Fruit fly (Drosophila melanogaster) whole organism, larva: ENCODE data around the gene Vps60.

ENCODE experiments used
- noc ChIP-seq: fragments of 200-800 bp; sonication (Bioruptor generic); optimal IDR thresholded peaks from 3 replicates; lab custom pipeline; 2019; ENCODE audit warnings: missing biosample characterization, mild to moderate bottlenecking, missing genetic modification characterization, moderate library complexity

Gene Vps60

DNA sequence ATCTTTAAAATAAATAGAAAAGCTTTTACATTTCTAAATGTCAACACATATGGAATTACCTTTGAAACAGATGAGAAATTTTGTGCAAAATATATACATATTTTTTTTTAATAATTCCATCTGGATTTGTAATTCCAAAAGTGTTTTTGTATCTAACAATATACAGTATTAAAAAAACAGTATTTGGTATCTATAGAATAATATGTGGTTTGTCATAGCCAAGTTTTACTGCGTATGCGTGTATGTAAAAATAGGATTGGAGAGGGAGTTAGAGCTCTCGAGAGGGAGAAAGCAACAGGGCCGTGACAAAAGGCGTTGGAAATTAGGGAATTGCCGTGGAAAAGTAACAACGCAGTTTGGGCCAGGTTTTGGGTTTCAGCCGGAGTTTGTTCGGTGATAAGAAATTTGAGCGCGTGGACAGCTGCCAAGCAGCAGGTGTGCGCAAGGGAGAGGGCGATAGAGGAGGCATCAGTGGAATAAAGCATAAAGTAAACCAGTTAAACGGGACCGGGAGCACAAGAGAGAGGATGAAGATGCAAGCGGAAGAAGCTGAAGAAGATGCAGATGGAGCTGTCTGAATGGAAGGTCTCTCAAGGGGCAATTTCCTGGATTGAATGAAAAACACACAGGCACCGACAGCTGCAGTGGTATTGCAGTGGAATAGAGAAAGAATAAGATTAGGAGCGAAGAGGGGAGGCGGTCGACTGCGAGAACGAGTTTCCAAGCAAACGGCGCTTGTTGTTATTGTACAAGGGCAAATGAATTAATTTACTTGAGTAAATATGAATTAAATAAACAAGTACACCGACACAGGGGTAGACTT is 31.7 kb upstream of the Vps60 start:
- peak; percentile 23 for TF ChIP-seq noc

DNA sequence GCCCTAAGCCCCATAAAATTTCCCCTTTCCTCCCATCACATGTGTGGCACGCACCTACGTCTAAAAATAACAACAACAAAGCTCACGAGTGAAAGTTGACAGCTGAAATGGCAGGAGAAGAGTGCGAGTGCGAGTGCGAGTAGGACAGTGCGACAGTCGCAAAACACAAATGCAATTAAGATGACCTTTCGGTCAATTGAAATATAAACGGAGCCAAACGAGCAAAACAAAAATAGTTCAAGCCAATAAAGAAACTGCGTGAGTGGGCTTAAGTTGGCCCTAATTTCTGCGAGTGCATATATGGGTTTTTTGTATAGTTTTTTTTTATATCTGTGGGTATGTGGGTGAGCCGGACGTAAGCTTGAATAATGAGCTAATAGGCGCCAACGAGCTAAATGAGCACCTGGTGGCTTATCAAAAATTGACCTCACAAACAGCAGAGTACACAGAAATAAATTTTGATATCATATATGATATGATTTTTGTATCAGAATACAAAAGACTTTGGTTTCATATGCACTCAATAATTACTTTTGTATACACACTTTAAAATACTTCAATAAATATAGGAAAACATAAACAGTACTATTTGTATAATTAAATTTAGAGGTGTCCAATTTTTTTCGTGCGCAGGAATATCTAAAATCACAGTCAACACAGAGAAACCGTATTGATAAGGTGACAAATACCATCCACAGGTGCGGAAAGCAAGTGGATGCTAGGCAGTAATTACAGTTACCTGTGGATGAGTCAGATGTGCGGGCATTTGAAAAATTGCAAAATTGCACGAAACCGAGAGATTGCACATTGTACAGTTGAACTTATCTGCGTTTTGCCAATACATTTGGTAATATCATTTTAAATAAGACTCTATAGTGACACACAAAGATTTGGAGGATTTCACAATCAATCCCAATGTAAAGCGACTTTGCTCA is 30.6 kb upstream of the Vps60 start:
- TF ChIP-seq noc, result peak; percentile 62

DNA sequence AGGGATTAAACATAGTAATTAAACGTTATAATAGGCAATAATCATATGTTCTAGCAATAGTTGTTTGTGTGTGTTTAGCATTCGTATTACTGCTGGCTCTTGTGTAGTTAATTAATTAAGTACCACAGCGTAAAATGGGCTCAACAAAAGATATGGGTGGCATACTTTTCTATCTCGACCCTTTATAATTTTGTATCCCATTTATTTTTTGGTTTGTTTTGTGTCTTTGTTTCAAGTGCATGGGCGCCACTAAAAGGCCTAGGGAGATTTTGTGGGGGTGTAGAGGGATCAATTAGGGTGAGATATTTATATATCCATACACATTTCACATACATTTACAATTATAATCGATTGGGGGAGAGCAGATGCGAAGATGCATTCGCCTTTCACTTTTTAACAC is 26.1 kb upstream of the Vps60 start:
- no peak for TF ChIP-seq noc

DNA sequence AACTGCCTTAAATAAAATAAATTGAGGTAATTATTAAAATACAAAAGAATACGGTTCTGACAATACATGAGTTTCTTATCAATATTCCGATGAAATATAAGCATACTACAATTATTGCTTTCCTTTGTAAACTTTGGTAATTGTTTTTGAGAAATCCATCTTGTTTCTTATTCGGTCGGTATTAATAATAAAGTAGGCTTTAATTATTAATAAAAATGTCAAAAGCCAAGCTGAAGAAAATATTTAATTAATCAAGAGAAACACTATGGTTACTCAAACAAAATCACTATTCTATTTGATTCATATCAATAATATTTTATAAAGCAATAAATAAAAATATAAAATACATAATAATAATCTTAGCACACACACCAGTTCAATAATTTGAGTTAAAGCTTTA is 25.2 kb upstream of the Vps60 start, which contains the start of gene CG43085:
CG43085 (minus strand) TSS at position 101 of the 400 bp plus-strand sequence.
- no peak for TF ChIP-seq noc

DNA sequence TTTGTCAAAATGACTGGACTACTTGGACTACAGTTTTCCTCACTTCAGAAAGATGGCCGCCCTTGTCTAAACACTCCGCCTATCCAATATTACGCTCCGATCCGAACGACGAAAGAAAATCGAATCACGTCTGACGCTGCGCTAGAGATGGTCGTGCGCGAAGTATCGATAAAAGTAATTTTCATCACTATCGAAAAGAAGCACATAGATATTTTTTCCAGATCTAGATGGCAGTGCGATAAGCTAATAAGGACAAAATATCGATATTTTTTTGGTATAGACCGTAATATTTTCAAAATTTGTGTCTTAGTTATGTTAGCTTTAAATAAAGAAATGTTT is 23.4 kb upstream of the Vps60 start, which contains the start of gene Pep:
Pep (minus strand) TSS at position 131 of the 339 bp plus-strand sequence.
- TF ChIP-seq noc, result no peak

DNA sequence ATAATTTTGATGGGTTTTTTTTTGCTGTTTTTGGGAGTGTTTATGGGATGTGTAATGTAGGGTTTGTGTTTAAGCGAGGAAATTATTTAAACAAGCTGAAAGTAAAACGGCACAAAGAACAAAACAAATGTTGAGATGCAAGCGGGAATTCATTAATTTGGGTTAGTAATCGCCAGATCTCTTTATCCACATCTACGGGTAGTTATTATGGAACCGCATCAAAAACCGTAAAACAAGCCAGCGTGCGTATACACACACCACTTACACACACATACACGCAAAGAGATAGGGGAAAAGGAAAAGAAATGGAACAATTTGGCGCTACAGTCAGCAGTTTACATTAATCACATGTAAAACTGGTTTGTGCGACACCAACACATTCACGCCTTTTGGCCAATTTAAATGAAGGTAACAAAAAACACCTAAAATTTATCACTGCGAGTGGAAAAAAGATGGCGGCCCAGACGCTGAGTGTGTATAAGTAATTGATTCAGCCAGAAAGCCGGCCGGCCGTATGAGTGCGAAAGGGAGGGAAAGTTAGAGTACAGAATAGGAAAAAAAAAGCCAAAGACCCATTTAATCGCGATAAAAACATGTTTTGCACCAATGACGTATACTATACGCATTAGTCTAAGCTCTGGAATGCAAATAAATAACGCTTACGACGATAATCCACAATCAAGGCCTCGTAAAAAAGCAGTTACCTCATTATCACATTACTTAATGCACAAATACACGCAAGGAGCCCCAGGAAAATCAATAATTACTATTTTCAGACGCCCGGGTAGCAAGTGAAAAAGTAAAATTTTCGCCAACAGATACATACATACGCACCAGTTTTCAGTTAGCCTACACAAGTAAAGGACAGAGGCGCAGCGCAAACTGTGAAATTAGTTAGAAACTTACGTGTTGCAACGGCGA is 22.8 kb upstream of the Vps60 start:
- peak; percentile 26 for TF ChIP-seq noc

DNA sequence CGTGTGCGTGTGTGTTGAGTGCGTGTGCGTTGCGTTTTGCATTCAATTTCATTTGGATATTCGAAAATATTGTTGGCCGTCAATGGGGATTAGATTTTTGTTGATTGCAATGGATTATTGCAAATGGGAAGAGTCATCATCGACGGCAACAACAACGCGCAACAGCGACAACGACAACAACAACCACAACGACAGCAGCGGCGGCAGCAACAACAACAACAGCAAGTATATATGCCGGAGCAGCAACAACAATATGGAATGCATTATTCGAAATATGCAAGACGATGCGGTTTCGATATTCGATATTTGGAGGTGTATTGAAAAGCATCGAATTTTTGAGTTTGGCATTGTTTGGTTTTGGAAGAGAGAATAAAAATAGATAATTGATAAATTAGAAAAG is 20.6 kb upstream of the Vps60 start:
- TF ChIP-seq noc, result no peak

DNA sequence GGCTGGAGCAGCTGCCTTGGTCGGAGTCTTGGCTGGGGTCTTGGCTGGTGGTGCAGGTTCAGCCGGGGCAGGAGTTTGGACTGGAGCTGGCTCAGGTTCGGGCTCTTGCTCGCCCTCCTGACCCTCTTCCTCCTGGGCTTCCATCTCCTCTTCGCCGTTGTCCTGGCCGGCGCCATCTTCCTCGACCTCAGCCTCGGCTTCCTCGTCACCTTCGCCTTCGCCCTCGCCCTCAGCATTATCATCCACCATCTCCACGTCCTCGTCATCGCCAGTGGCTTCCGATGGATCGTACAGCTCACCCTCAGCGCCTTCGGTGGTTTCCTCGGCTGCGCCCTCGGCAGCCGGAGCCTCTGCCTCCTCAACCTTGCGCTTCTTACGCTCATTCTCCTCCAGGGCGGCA is 17.2 kb upstream of the Vps60 start:
- no peak for TF ChIP-seq noc

DNA sequence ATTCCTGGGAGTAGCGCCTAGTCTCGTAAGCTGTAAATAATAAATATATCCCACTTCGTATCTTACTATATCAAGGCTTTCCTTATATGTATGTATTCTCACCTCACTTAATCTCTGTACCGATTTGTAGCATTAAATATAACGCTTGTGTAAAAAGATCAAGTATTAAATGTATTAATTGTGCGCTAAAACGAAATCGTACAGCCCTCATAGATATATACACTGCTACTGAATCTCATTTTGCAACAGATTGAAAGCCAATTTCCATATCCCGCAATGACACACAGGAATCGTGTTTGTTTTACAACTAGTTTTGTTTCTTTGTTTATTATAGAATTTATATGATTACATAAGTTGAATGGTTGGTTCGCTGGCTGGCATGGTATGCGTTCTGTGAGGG is 16.4 kb upstream of the Vps60 start:
- no peak for TF ChIP-seq noc

DNA sequence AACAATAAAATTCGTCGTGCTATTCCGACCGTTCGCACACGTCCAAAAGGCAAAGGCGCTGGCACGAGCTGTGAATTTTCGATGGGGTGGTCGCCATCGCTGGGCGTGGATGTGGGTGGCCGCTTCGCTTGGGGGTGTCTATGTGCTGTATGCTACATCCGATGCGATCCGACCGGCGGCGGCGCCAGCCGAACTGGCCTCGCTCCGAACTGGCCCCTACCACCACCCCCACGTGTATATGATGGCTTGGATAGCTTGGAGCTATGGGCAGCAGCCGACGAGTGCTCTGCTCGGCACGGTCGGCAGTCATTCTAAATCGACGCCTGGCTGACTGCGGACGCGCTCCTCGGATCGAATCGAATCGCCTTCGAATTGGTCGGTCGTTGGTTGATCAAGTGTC is 11.7 kb upstream of the Vps60 start, which contains the start of gene CG7497:
CG7497 (plus strand) TSS at position 308 of the 400 bp plus-strand sequence.
- TF ChIP-seq noc, result no peak

DNA sequence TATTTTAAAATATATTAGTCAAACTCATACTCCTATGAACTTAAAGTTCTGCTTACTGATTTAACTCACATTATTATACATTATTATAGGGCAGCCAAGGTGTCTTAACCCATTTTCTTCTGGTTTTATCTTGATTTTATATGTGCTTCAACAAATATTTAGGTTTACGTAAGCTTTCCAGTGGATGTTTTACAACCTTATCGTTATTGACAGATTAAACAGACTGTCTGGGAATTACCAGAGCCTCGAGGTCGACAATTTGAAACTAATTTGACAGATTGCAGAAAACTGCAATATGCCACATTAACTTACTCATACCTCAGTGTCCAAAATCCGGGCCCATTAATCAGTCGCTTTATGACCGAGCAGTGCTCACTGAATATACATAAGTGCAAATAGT is 9.8 kb upstream of the Vps60 start:
- no peak for TF ChIP-seq noc

DNA sequence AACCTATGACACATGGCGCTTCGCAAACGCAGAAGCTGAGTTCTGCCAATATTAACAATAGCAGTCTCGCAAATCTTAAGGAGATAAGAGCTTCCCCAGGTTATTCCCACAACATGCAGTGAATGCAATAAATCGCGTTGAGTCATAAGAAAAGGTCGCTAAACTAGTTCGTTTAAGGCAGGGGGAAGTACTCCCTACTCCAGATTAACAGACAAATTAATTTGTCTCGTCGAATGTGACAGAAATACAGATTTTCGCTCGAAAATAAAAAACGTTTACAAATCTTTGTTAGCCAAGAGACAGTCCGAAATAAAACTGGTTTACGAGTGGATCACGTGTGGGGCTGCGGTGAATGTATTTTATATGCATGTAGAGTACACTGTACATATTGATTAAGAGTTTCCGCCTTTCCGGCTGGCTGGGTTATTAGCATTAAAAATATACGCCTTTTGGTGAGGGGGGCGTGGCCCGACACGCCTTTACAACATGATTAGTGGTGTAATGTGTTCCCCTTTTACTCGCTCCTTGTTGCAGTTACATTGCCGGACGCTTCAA is 4.2 kb upstream of the Vps60 start:
- TF ChIP-seq noc, result no peak

DNA sequence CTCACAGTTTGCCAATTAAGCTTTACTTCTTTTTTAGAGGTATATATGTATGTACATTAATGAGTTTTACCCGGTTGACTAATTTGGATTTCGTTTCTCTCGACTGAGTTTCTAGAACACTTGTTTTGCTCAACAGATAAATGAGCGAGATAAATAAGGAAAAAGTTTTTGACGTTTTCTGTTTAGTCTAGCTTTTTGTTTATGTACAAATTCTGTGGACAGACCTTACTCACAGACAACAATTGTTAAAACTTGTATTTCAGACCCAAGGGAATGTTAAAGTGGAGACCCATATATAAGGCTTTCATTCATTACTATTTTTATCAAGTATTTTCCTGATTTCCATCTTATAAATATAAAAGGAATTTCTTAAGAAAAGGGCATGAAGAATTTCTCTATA is 3.6 kb upstream of the Vps60 start:
- TF ChIP-seq noc, result peak; percentile 11

DNA sequence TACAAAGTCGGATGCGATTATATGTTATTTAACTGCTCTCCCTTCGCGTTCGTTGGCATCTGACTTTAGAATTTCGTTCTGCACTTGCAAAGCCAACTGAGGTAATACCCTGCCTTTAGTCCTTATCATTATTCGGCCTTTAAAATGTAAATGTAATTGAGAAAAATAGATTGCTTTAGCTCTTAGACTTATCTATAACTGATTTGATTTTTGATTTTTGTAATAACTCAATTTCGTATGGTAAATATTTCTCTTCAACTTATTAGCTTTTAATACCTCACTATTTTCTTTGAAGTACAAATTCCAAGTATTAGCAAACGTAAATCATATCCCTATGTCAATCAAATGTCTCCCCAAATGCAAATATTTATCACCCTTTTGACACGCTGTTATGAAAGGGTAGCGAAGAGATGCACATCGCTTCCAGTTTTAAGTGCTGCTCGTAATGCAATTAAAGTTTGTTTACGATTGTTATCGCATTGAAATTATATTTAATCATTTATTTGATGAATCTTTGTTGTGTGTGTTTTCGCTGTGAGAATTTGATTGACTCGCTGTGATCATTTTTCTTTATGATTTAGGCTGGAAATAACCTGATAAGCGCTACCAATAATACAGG is 2.9 kb upstream of the Vps60 start:
- no peak for TF ChIP-seq noc

DNA sequence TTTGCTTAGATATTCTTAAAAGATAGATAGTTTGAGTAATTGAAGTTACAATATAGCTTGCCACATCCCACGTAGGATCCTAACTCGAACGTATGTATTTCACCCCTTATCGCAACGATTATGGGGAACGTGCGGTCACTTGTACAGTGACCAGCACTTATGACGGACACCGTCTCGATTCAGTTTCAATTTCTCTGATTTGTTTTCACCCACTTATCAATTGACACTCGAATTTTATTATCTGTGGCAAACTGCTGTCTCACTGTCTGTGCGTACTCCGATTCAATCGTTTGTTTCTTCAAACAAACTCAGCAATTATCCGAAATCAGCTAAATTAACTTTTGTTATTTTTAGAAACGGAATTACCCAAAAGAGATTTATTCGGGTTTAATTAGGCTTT is 1.5 kb upstream of the Vps60 start:
- peak; percentile 5 for TF ChIP-seq noc
